Worm (Caenorhabditis elegans) whole organism, L2 larva: ENCODE data around the gene ZK6.6.

Experiments
- F13H6.1 ChIP-seq: sonication (generic microtip); optimal IDR thresholded peaks from 2 replicates; lab custom pipeline; 2016; ENCODE audit warnings: missing genetic modification characterization, missing compliant biosample characterization
- R02D3.7 ChIP-seq: fragments of 150-350 bp; optimal IDR thresholded peaks from 2 replicates; lab custom pipeline; 2014; ENCODE audit warnings: missing biosample characterization, missing genetic modification characterization
- Y55F3AM.14 ChIP-seq: fragments of 200-800 bp; sonication (Bioruptor generic); optimal IDR thresholded peaks from 2 replicates; lab custom pipeline; 2018; ENCODE audit warnings: mild to moderate bottlenecking, missing genetic modification characterization, missing compliant biosample characterization
- ZK546.5 ChIP-seq: sonication (generic microtip); optimal IDR thresholded peaks from 2 replicates; lab custom pipeline; 2017; ENCODE audit warnings: missing biosample characterization, missing genetic modification characterization
- alr-1 ChIP-seq: fragments of 150-350 bp; optimal IDR thresholded peaks from 2 replicates; lab custom pipeline; 2014; ENCODE audit warnings: missing biosample characterization, missing genetic modification characterization
- aly-2 ChIP-seq: fragments of 150-350 bp; optimal IDR thresholded peaks from 2 replicates; lab custom pipeline; 2014; ENCODE audit warnings: missing biosample characterization, missing genetic modification characterization
- ama-1 ChIP-seq: fragments of 150-350 bp; optimal IDR thresholded peaks from 2 replicates; lab custom pipeline; 2018; ENCODE audit warnings: inconsistent platforms
- blmp-1 ChIP-seq: sonication (generic microtip); optimal IDR thresholded peaks from 2 replicates; lab custom pipeline; 2017; ENCODE audit warnings: missing genetic modification characterization, mild to moderate bottlenecking, missing compliant biosample characterization, antibody characterized with exemption, moderate library complexity; ENCODE audit not compliant: insufficient read depth
- ceh-16 ChIP-seq: fragments of 150-350 bp; optimal IDR thresholded peaks from 2 replicates; lab custom pipeline; 2014; ENCODE audit warnings: missing biosample characterization, missing genetic modification characterization
- ceh-82 ChIP-seq: fragments of 150-350 bp; optimal IDR thresholded peaks from 2 replicates; lab custom pipeline; 2014; ENCODE audit warnings: missing biosample characterization, missing genetic modification characterization
- crh-2 ChIP-seq: sonication (generic microtip); optimal IDR thresholded peaks from 2 replicates; lab custom pipeline; 2017; ENCODE audit warnings: missing biosample characterization, missing genetic modification characterization
- dmd-4 ChIP-seq: sonication (generic microtip); optimal IDR thresholded peaks from 2 replicates; lab custom pipeline; 2017; ENCODE audit warnings: missing biosample characterization, missing genetic modification characterization
- egl-27 ChIP-seq: sonication (generic microtip); optimal IDR thresholded peaks from 3 replicates; lab custom pipeline; 2017; ENCODE audit warnings: missing biosample characterization, missing genetic modification reagents, missing genetic modification characterization
- elt-3 ChIP-seq: sonication (generic microtip); optimal IDR thresholded peaks from 2 replicates; lab custom pipeline; 2017; ENCODE audit warnings: missing biosample characterization, missing genetic modification characterization
- fos-1 ChIP-seq: fragments of 150-350 bp; optimal IDR thresholded peaks from 2 replicates; lab custom pipeline; 2014; ENCODE audit warnings: missing biosample characterization, missing genetic modification characterization
- gmeb-1 ChIP-seq: fragments of 150-350 bp; optimal IDR thresholded peaks from 2 replicates; lab custom pipeline; 2014; ENCODE audit warnings: missing biosample characterization, missing genetic modification characterization
- lin-11 ChIP-seq: fragments of 150-350 bp; sonication (generic microtip); optimal IDR thresholded peaks from 2 replicates; lab custom pipeline; 2014; ENCODE audit warnings: missing biosample characterization, missing genetic modification characterization, inconsistent platforms, mixed read lengths
- mab-5 ChIP-seq: fragments of 150-350 bp; optimal IDR thresholded peaks from 2 replicates; lab custom pipeline; 2014; ENCODE audit warnings: missing biosample characterization, missing genetic modification characterization
- mdl-1 ChIP-seq, 2 experiments: fragments of 150-350 bp in 1 of 2; sonication (generic microtip) in 1 of 2; optimal IDR thresholded peaks; 2 replicates each; lab custom pipeline; 2017; ENCODE audit warnings: missing biosample characterization in 2 of 2, missing genetic modification characterization in 2 of 2
- nhr-12 ChIP-seq: fragments of 150-350 bp; optimal IDR thresholded peaks from 2 replicates; lab custom pipeline; 2014; ENCODE audit warnings: missing biosample characterization, missing genetic modification characterization
- nhr-21 ChIP-seq: fragments of 150-350 bp; optimal IDR thresholded peaks from 2 replicates; lab custom pipeline; 2014; ENCODE audit warnings: missing biosample characterization, missing genetic modification characterization
- nhr-25 ChIP-seq: fragments of 150-350 bp; sonication (generic microtip); optimal IDR thresholded peaks from 3 replicates; lab custom pipeline; 2014; ENCODE audit warnings: missing biosample characterization, missing genetic modification characterization
- nhr-6 ChIP-seq: fragments of 150-350 bp; optimal IDR thresholded peaks from 2 replicates; lab custom pipeline; 2014; ENCODE audit warnings: missing biosample characterization, missing genetic modification characterization
- nhr-77 ChIP-seq: fragments of 150-350 bp; optimal IDR thresholded peaks from 2 replicates; lab custom pipeline; 2014; ENCODE audit warnings: missing biosample characterization, missing genetic modification characterization
- peb-1 ChIP-seq: fragments of 150-350 bp; optimal IDR thresholded peaks from 2 replicates; lab custom pipeline; 2014; ENCODE audit warnings: missing biosample characterization, missing genetic modification characterization
- sem-4 ChIP-seq: fragments of 150-350 bp; optimal IDR thresholded peaks from 2 replicates; lab custom pipeline; 2014; ENCODE audit warnings: missing biosample characterization, missing genetic modification reagents, missing genetic modification characterization
- skn-1 ChIP-seq: sonication (generic microtip); optimal IDR thresholded peaks from 2 replicates; lab custom pipeline; 2017; ENCODE audit warnings: missing biosample characterization, missing genetic modification characterization
- sma-9 ChIP-seq, 2 experiments: fragments of 150-350 bp in 1 of 2; sonication (generic microtip) in 1 of 2; optimal IDR thresholded peaks; 2 replicates each; lab custom pipeline; 2014 to 2016; ENCODE audit warnings: missing genetic modification characterization in 2 of 2, mild to moderate bottlenecking in 1 of 2, missing biosample characterization in 1 of 2, missing compliant biosample characterization in 1 of 2, missing genetic modification reagents in 1 of 2, moderate library complexity in 1 of 2
- snpc-4 ChIP-seq: fragments of 150-350 bp; optimal IDR thresholded peaks from 2 replicates; lab custom pipeline; 2014; ENCODE audit warnings: missing biosample characterization, missing genetic modification characterization
- unc-39 ChIP-seq: fragments of 150-350 bp; optimal IDR thresholded peaks from 2 replicates; lab custom pipeline; 2014; ENCODE audit warnings: missing biosample characterization, missing genetic modification characterization
- unc-55 ChIP-seq: fragments of 150-350 bp; sonication (generic microtip); optimal IDR thresholded peaks from 3 replicates; lab custom pipeline; 2014; ENCODE audit warnings: missing biosample characterization, missing genetic modification reagents, missing genetic modification characterization
- unc-62 ChIP-seq: fragments of 150-350 bp; optimal IDR thresholded peaks from 2 replicates; lab custom pipeline; 2014; ENCODE audit warnings: missing biosample characterization, missing genetic modification reagents, missing genetic modification characterization
- zag-1 ChIP-seq: fragments of 150-350 bp; optimal IDR thresholded peaks from 2 replicates; lab custom pipeline; 2014; ENCODE audit warnings: missing biosample characterization, missing genetic modification characterization
- ztf-1 ChIP-seq: fragments of 200-800 bp; sonication (Bioruptor generic); conservative IDR thresholded peaks from 2 replicates; pipeline ENCODE4 v1.3.6; 2022; ENCODE audit warnings: missing genetic modification characterization, missing compliant biosample characterization
- ztf-11 ChIP-seq: sonication (generic microtip); optimal IDR thresholded peaks from 2 replicates; lab custom pipeline; 2017; ENCODE audit warnings: missing biosample characterization, missing genetic modification characterization
- ztf-4 ChIP-seq: fragments of 150-350 bp; optimal IDR thresholded peaks from 2 replicates; lab custom pipeline; 2014; ENCODE audit warnings: missing biosample characterization, missing genetic modification characterization

The ZK6.6 gene

ce11 chrV:388397-388796 lies at the start of gene ZK6.6:
ZK6.6 (plus strand) TSS chrV:388697.
- no peak for TF ChIP-seq nhr-12 (tag; lab: Kevin White, UChicago)
- TF ChIP-seq unc-39 (tag; lab: Kevin White, UChicago) = no peak
- no peak for TF ChIP-seq ZK546.5 (tag; lab: Kevin White, UChicago)
- no peak for TF ChIP-seq snpc-4
- no peak for TF ChIP-seq ceh-82 (tag; lab: Kevin White, UChicago)
- TF ChIP-seq nhr-25 = no peak
- TF ChIP-seq ztf-4 (tag; lab: Kevin White, UChicago) = no peak
- TF ChIP-seq sma-9 (GFP tag; optimal IDR thresholded peaks at IDR 0.05; lab: Kevin White, UChicago) = no peak
- TF ChIP-seq sma-9 (tag; optimal IDR thresholded peaks at IDR 0.05; lab: Kevin White, UChicago) = no peak
- TF ChIP-seq unc-55 (GFP tag; lab: Kevin White, UChicago) = no peak
- no peak for TF ChIP-seq peb-1 (tag; lab: Kevin White, UChicago)
- no peak for TF ChIP-seq fos-1 (tag; lab: Kevin White, UChicago)
- TF ChIP-seq ztf-1 (GFP tag; lab: Robert Waterston, UW) = no peak

ce11 chrV:342346-342745 lies 46.2 kb upstream of the ZK6.6 start:
- TF ChIP-seq Y55F3AM.14 (GFP tag; lab: Kevin White, UChicago) (no peak), fos-1 (tag; lab: Kevin White, UChicago) (no peak), peb-1 (tag; lab: Kevin White, UChicago) (no peak)

- TF ChIP-seq nhr-25 (no peak), F13H6.1 (no peak)
- TF ChIP-seq, all 48 proteins: peak for 0
Measured at ce11 chrV:343128-343527, 45.4 kb upstream of the ZK6.6 start, which contains the start of gene wago-10. wago-10 (plus strand) TSS chrV:343428.

ce11 chrV:343546-343945 lies 45.0 kb upstream of the ZK6.6 start:
- no peak for TF ChIP-seq unc-55 (GFP tag; lab: Kevin White, UChicago)
- no peak for TF ChIP-seq mdl-1 (tag; optimal IDR thresholded peaks at IDR 0.05; lab: Kevin White, UChicago)
- TF ChIP-seq Y55F3AM.14 (GFP tag; lab: Kevin White, UChicago) = no peak
- no peak for TF ChIP-seq ama-1 (lab: Kevin White, UChicago)
- no peak for TF ChIP-seq lin-11 (tag; lab: Kevin White, UChicago)
- TF ChIP-seq mab-5 = no peak
- no peak for TF ChIP-seq ztf-1 (GFP tag; lab: Robert Waterston, UW)
- TF ChIP-seq snpc-4 = no peak
- no peak for TF ChIP-seq R02D3.7 (tag; lab: Kevin White, UChicago)
- no peak for TF ChIP-seq ztf-11 (tag; lab: Kevin White, UChicago)
- TF ChIP-seq ztf-4 (tag; lab: Kevin White, UChicago) = no peak
- no peak for TF ChIP-seq gmeb-1 (tag; lab: Kevin White, UChicago)

ce11 chrV:346005-346404 lies 42.5 kb upstream of the ZK6.6 start:
- no peak for TF ChIP-seq ztf-1 (GFP tag; lab: Robert Waterston, UW)
- TF ChIP-seq aly-2 (tag; lab: Kevin White, UChicago) = no peak
- no peak for TF ChIP-seq alr-1 (tag; lab: Kevin White, UChicago)
- TF ChIP-seq zag-1 (tag; lab: Kevin White, UChicago) = no peak
- TF ChIP-seq nhr-12 (tag; lab: Kevin White, UChicago) = no peak

ce11 chrV:347561-348345 lies 40.7 kb upstream of the ZK6.6 start:
- TF ChIP-seq Y55F3AM.14 (GFP tag; lab: Kevin White, UChicago) = no peak
- no peak for TF ChIP-seq snpc-4

- TF ChIP-seq snpc-4 = no peak
- TF ChIP-seq fos-1 (tag; lab: Kevin White, UChicago) = peak; percentile 67
- TF ChIP-seq sem-4 (tag; lab: Kevin White, UChicago) = peak; percentile 55
- TF ChIP-seq nhr-21 (tag; lab: Kevin White, UChicago) = peak; percentile 23
- no peak for TF ChIP-seq skn-1 (tag; lab: Kevin White, UChicago)
- peak; percentile 40 for TF ChIP-seq unc-55 (GFP tag; lab: Kevin White, UChicago)
- no peak for TF ChIP-seq unc-62 (GFP tag; lab: Kevin White, UChicago)
- no peak for TF ChIP-seq egl-27
- no peak for TF ChIP-seq elt-3 (tag; lab: Kevin White, UChicago)
- TF ChIP-seq nhr-6 (tag; lab: Kevin White, UChicago) = no peak
- TF ChIP-seq blmp-1 (tag; lab: Kevin White, UChicago) = peak; percentile 23
- TF ChIP-seq ztf-11 (tag; lab: Kevin White, UChicago) = no peak
- peak; percentile 40 for TF ChIP-seq Y55F3AM.14 (GFP tag; lab: Kevin White, UChicago)
- peak; percentile 57 for TF ChIP-seq ceh-16 (tag; lab: Kevin White, UChicago)
- TF ChIP-seq ZK546.5 (tag; lab: Kevin White, UChicago) = no peak
- TF ChIP-seq crh-2 = peak; percentile 79
- TF ChIP-seq gmeb-1 (tag; lab: Kevin White, UChicago) = peak; percentile 75
- TF ChIP-seq mdl-1 (tag; optimal IDR thresholded peaks at IDR 0.05; lab: Kevin White, UChicago) = peak; percentile 59 to 89
- TF ChIP-seq dmd-4 (tag; lab: Kevin White, UChicago) = no peak
- TF ChIP-seq nhr-77 (tag; lab: Kevin White, UChicago) = no peak
- no peak for TF ChIP-seq unc-39 (tag; lab: Kevin White, UChicago)
- no peak for TF ChIP-seq lin-11 (tag; lab: Kevin White, UChicago)
- no peak for TF ChIP-seq ztf-1 (GFP tag; lab: Robert Waterston, UW)
- TF ChIP-seq peb-1 (tag; lab: Kevin White, UChicago) = no peak
- no peak for TF ChIP-seq nhr-12 (tag; lab: Kevin White, UChicago)
- peak; percentile 84 for TF ChIP-seq nhr-25
Measured at ce11 chrV:349054-349453, 39.4 kb upstream of the ZK6.6 start, which contains the start of gene atg-9. atg-9 (plus strand) TSS chrV:349385.
